Fruit fly (Drosophila melanogaster): ENCODE data around the gene GCC185.

GCC185 gene

dm6 chr3R:12010202-12010824, at the start of gene GCC185, which contains the start of gene KLHL18 (continued):
- TF ChIP-seq acj6 (GFP tag; optimal IDR thresholded peaks at IDR 0.05) = peak; percentile 83
- no peak for TF ChIP-seq CG4318 (GFP tag; optimal IDR thresholded peaks at IDR 0.05)
- peak; percentile 87 for TF ChIP-seq esn (GFP tag; optimal IDR thresholded peaks at IDR 0.05)
- peak; percentile 74 for TF ChIP-seq Lpt (GFP tag; optimal IDR thresholded peaks at IDR 0.05)
- TF ChIP-seq CG6276 (GFP tag; optimal IDR thresholded peaks at IDR 0.05) = no peak
- TF ChIP-seq Blimp-1 (GFP tag; optimal IDR thresholded peaks at IDR 0.05) = peak; percentile 6
- TF ChIP-seq Gug (GFP tag; IDR thresholded peaks at IDR 0.05) = peak; percentile 61
- TF ChIP-seq Hr4 (GFP tag; optimal IDR thresholded peaks at IDR 0.05) = peak; percentile 83
- no peak for TF ChIP-seq fd85E (GFP tag; optimal IDR thresholded peaks at IDR 0.05)

- TF ChIP-seq CG10631 (GFP tag; optimal IDR thresholded peaks at IDR 0.05) (peak; percentile 83), cyc (GFP tag; optimal IDR thresholded peaks at IDR 0.05) (peak; percentile 80), spab (GFP tag; optimal IDR thresholded peaks at IDR 0.05) (no peak), Eip93F (GFP tag; optimal IDR thresholded peaks at IDR 0.05) (no peak), CG11294 (GFP tag; IDR thresholded peaks at IDR 0.05) (peak; percentile 23; the same call in 1 of the 2 replicates), Ets21C (GFP tag; optimal IDR thresholded peaks at IDR 0.05) (peak; percentile 61), CG6808 (GFP tag; optimal IDR thresholded peaks at IDR 0.05) (peak; percentile 32), Sox14 (GFP tag; optimal IDR thresholded peaks at IDR 0.05) (peak; percentile 75), fkh (GFP tag; optimal IDR thresholded peaks at IDR 0.05) (no peak), CG32006 (GFP tag; optimal IDR thresholded peaks at IDR 0.05) (peak; percentile 57), CG3032 (tag; optimal IDR thresholded peaks at IDR 0.05) (peak; percentile 75), svp (GFP tag) (peak; percentile 79), fd85E (GFP tag; optimal IDR thresholded peaks at IDR 0.05) (no peak), CG6854 (GFP tag; optimal IDR thresholded peaks at IDR 0.05) (no peak), CG16779 (tag; optimal IDR thresholded peaks at IDR 0.05) (no peak), CG31627 (GFP tag; optimal IDR thresholded peaks at IDR 0.05) (peak; percentile 82), OdsH (GFP tag; optimal IDR thresholded peaks at IDR 0.05) (peak; percentile 70), Hr39 (GFP tag; optimal IDR thresholded peaks at IDR 0.05) (peak; percentile 80), topi (GFP tag; optimal IDR thresholded peaks at IDR 0.05) (peak; percentile 74), CG6792 (GFP tag; optimal IDR thresholded peaks at IDR 0.05) (peak; percentile 46), Sox15 (GFP tag; optimal IDR thresholded peaks at IDR 0.05) (peak; percentile 68), CG1621 (tag; optimal IDR thresholded peaks at IDR 0.05) (no peak), vri (GFP tag; optimal IDR thresholded peaks at IDR 0.05) (no peak), Met (GFP tag; optimal IDR thresholded peaks at IDR 0.05) (no peak), CG11762 (GFP tag; optimal IDR thresholded peaks at IDR 0.05; ENCODE audit: insufficient read depth) (peak; percentile 37), esn (GFP tag; optimal IDR thresholded peaks at IDR 0.05) (peak; percentile 83), CG6163 (GFP tag; IDR thresholded peaks at IDR 0.05) (no peak; the same call in 2 of the 3 replicates), Hr38 (GFP tag; optimal IDR thresholded peaks at IDR 0.05) (no peak), salr (GFP tag; optimal IDR thresholded peaks at IDR 0.05) (peak in 1 of 2 experiments; percentile 8), lz (GFP tag; optimal IDR thresholded peaks at IDR 0.05) (peak; percentile 78), Smox (GFP tag; optimal IDR thresholded peaks at IDR 0.05) (no peak), net (GFP tag; optimal IDR thresholded peaks at IDR 0.05) (no peak), CG7368 (GFP tag; optimal IDR thresholded peaks at IDR 0.05) (peak; percentile 5), eg (GFP tag; IDR thresholded peaks at IDR 0.05) (no peak), CG9139 (GFP tag; optimal IDR thresholded peaks at IDR 0.05) (no peak), CG3919 (GFP tag; optimal IDR thresholded peaks at IDR 0.05) (no peak), CG4318 (GFP tag; optimal IDR thresholded peaks at IDR 0.05) (no peak), Blimp-1 (GFP tag; optimal IDR thresholded peaks at IDR 0.05) (no peak), Lpt (GFP tag; optimal IDR thresholded peaks at IDR 0.05) (peak; percentile 41), Eip75B (GFP tag; optimal IDR thresholded peaks at IDR 0.05) (peak; percentile 74), Ets96B (tag; optimal IDR thresholded peaks at IDR 0.05) (peak; percentile 49), fd59A (GFP tag; optimal IDR thresholded peaks at IDR 0.05) (no peak), dsx (GFP tag; optimal IDR thresholded peaks at IDR 0.05; ENCODE audit: poor library complexity, severe bottlenecking) (peak; percentile 18), CG10669 (GFP tag; optimal IDR thresholded peaks at IDR 0.05) (peak; percentile 44), Gug (GFP tag; IDR thresholded peaks at IDR 0.05) (peak; percentile 28; the same call in 1 of the 2 replicates)
Measured at dm6 chr3R:11962739-11963214, 47.8 kb upstream of the GCC185 start, which contains the start of the genes CG3281 and aurA. TSS of gene CG3281 (minus strand) at chr3R:11962805. TSS of gene aurA (plus strand) at chr3R:11963124.

Measured in whole organism, prepupa.